Worm (Caenorhabditis elegans): ENCODE data around the gene R07E5.5.

The R07E5.5 gene

DNA sequence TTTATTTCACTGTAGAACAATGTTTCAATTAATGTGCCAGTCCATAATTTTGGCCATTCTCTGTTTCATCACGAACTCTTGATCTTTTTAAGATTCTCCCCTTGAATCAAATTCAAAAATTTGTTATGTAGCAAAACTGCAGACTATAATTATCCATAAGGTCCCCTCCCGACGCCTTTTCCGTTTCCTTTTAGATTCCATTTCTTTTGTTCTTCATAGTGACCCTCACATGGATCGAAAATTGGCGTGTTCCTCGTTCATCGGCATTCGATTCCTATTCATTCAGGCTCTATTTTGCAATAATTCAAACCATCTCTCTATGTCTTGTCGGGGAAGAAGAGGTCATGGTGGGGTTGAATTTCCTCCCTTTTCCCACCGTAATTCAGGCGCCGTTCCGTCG is 47.3 kb downstream of the R07E5.5 start:
- TF ChIP-seq peb-1 (tag; optimal IDR thresholded peaks at IDR 0.05) (no peak), snpc-4 (tag; optimal IDR thresholded peaks at IDR 0.05) (no peak), nhr-11 (tag; optimal IDR thresholded peaks at IDR 0.05) (no peak), nhr-25 (tag; optimal IDR thresholded peaks at IDR 0.05) (no peak), unc-39 (tag; optimal IDR thresholded peaks at IDR 0.05) (no peak), Y55F3AM.14 (GFP tag; optimal IDR thresholded peaks at IDR 0.05) (no peak)

DNA sequence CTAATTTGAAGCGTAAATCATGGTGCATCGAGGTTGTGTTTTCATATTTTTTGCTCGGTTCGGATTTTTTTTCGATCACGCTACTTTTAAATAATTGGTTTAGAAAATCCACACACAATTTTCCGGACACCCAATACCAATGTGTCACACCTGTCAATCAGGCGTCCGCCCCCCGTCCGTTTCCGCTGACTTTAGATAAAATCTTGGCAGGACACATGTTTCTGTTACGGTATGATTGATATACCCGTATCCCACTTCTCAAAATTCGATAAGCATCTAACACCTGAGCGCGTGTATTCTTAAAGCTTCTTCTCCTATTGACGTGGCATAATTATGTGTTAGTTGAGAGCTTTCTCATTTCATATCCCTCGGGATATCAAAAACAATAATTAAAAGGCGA is 50.8 kb downstream of the R07E5.5 start:
- TF ChIP-seq nhr-23 (tag; optimal IDR thresholded peaks at IDR 0.05): no peak
- no peak for TF ChIP-seq nhr-25 (tag; optimal IDR thresholded peaks at IDR 0.05)
- no peak for TF ChIP-seq elt-3 (tag; optimal IDR thresholded peaks at IDR 0.05)
